Worm (Caenorhabditis elegans): ENCODE data around the gene clc-5.
A peak's percentile ranks its signal among the peaks of the same experiment; 100 is the strongest.

- TF ChIP-seq hmg-4 (GFP tag; optimal IDR thresholded peaks at IDR 0.05) (peak; percentile 58), ama-1 (optimal IDR thresholded peaks at IDR 0.05) (no peak)
Measured at ce11 chrX:7464389-7464788, 31.0 kb downstream of the clc-5 start.
